Fruit fly (Drosophila melanogaster) whole organism: ENCODE measurements around the gene wol.

Experiments used
- EcR ChIP-seq, 2 experiments: fragments of >200 bp; optimal IDR thresholded peaks; 2 replicates each; lab custom pipeline; 2017; ENCODE audit warnings: missing biosample characterization in 2 of 2, missing genetic modification characterization in 2 of 2, missing genetic modification reagents in 2 of 2
- pan ChIP-seq: fragments of >200 bp; optimal IDR thresholded peaks from 2 replicates; lab custom pipeline; 2017
- psq ChIP-seq: fragments of >200 bp; optimal IDR thresholded peaks from 2 replicates; lab custom pipeline; 2017
- usp ChIP-seq: fragments of >200 bp; optimal IDR thresholded peaks from 2 replicates; lab custom pipeline; 2017; ENCODE audit warnings: missing biosample characterization, missing genetic modification characterization, mixed read lengths

DNA sequence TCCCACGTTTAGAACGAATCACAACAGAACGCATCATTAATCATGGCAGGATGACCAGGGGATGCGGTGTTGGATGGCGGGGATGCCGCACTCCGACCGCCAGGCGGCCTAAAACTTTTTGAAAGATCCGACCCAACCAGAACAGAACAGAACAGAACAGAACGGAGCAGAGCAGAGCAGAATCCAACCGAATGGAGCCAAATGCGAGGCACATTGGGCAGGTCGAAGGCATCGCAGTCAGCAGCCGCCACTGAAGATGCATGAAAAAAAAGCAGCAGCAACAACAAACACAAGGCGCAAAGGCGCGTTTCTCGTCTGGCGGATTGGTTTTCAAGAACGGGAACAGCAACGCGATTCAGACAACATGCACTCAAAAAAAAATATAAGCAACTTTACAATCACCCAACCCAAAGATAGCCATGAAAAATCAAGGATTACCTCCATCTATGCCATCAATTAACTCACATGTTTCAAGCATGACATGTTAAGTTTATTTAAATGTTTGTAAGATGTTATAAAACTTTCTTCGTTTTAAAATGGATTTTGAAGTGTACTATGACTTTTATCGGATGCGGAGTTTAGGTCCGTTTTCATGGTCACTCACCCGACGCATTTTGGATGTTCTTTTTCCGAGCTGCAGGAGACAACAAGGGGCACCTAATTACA, 23.3 kb downstream of the wol start:
- TF ChIP-seq psq (lab: Kevin White, UChicago) = no peak
- TF ChIP-seq usp = no peak
- TF ChIP-seq pan = no peak
- TF ChIP-seq EcR (GFP tag; optimal IDR thresholded peaks at IDR 0.05; lab: Kevin White, UChicago) = peak in 1 of 2 experiments; percentile 47
